Fruit fly (Drosophila melanogaster): ENCODE data around the gene CG32856.

The CG32856 gene

dm6 chr3R:15965169-15965568 lies at the start of gene CG32856, which contains the start of gene Rbf2 (continued):
- TF ChIP-seq CG7745 (tag; optimal IDR thresholded peaks at IDR 0.05) (no peak), ap (GFP tag; IDR thresholded peaks at IDR 0.05) (peak; percentile 72), Stat92E (GFP tag; optimal IDR thresholded peaks at IDR 0.05) (peak in 1 of 3 experiments; percentile 0), tll (GFP tag; optimal IDR thresholded peaks at IDR 0.05) (peak in 1 of 2 experiments; percentile 14), Gug (GFP tag; IDR thresholded peaks at IDR 0.05) (no peak), bcd (GFP tag; optimal IDR thresholded peaks at IDR 0.05) (no peak), btn (GFP tag; optimal IDR thresholded peaks at IDR 0.05) (no peak), CG12391 (tag; optimal IDR thresholded peaks at IDR 0.05) (peak; percentile 92), CG3847 (GFP tag; IDR thresholded peaks at IDR 0.05) (peak; percentile 91), fd102C (GFP tag; optimal IDR thresholded peaks at IDR 0.05) (no peak), ind (GFP tag; optimal IDR thresholded peaks at IDR 0.05) (peak; percentile 65), hbn (GFP tag; IDR thresholded peaks at IDR 0.05; ENCODE audit: partially characterized antibody) (peak; percentile 47; the same call in 1 of the 2 replicates), slp2 (GFP tag; optimal IDR thresholded peaks at IDR 0.05) (peak; percentile 66), CG15479 (GFP tag; optimal IDR thresholded peaks at IDR 0.05) (peak; percentile 13), CG8944 (GFP tag; optimal IDR thresholded peaks at IDR 0.05) (peak; percentile 16), Myb (GFP tag; optimal IDR thresholded peaks at IDR 0.05) (peak; percentile 65), Opbp (GFP tag; IDR thresholded peaks at IDR 0.05; ENCODE audit: partially characterized antibody) (peak; percentile 86; the same call in 2 of the 3 replicates), Scr (GFP tag; IDR thresholded peaks at IDR 0.05; ENCODE audit: partially characterized antibody) (peak; percentile 78), odd (GFP tag; optimal IDR thresholded peaks at IDR 0.05) (peak; percentile 58), CG6791 (GFP tag; IDR thresholded peaks at IDR 0.05; ENCODE audit: partially characterized antibody) (peak; percentile 95), tap (tag; optimal IDR thresholded peaks at IDR 0.05) (no peak), Xbp1 (GFP tag; optimal IDR thresholded peaks at IDR 0.05) (peak; percentile 88), CG8089 (GFP tag; optimal IDR thresholded peaks at IDR 0.05) (peak; percentile 60), CG17912 (GFP tag; optimal IDR thresholded peaks at IDR 0.05) (peak; percentile 15), CG3726 (GFP tag; IDR thresholded peaks at IDR 0.05) (no peak), Nf-YB (GFP tag; optimal IDR thresholded peaks at IDR 0.05) (peak; percentile 64), Mrtf (GFP tag; IDR thresholded peaks at IDR 0.05) (no peak), CG12299 (tag; optimal IDR thresholded peaks at IDR 0.05) (peak; percentile 88), CG7556 (GFP tag; optimal IDR thresholded peaks at IDR 0.05) (peak; percentile 74), CG12744 (GFP tag; optimal IDR thresholded peaks at IDR 0.05) (peak; percentile 78), Dek (tag; optimal IDR thresholded peaks at IDR 0.05) (peak; percentile 84), fd3F (GFP tag; optimal IDR thresholded peaks at IDR 0.05) (peak; percentile 85), CG30403 (GFP tag; optimal IDR thresholded peaks at IDR 0.05) (peak; percentile 92), CG5180 (GFP tag; optimal IDR thresholded peaks at IDR 0.05) (no peak), CG33557 (GFP tag; optimal IDR thresholded peaks at IDR 0.05) (peak; percentile 80), CG1832 (GFP tag; optimal IDR thresholded peaks at IDR 0.05) (no peak), HLH3B (GFP tag; IDR thresholded peaks at IDR 0.05) (no peak), CG33213 (GFP tag; optimal IDR thresholded peaks at IDR 0.05) (peak; percentile 6), hkb (optimal IDR thresholded peaks at IDR 0.05) (no peak), hkb (GFP tag; IDR thresholded peaks at IDR 0.05) (peak; percentile 73), H15 (GFP tag; IDR thresholded peaks at IDR 0.05) (no peak), HHEX (GFP tag; optimal IDR thresholded peaks at IDR 0.05) (no peak), CG14050 (GFP tag; IDR thresholded peaks at IDR 0.05) (peak; percentile 63), ham (GFP tag; IDR thresholded peaks at IDR 0.05) (no peak), Meics (GFP tag; optimal IDR thresholded peaks at IDR 0.05) (peak; percentile 67), CG12236 (GFP tag; optimal IDR thresholded peaks at IDR 0.05) (peak; percentile 40), HLH54F (GFP tag; optimal IDR thresholded peaks at IDR 0.05) (peak; percentile 85), Blimp-1 (GFP tag; optimal IDR thresholded peaks at IDR 0.05) (peak; percentile 42), Ets65A (GFP tag) (peak; percentile 89), CG3065 (GFP tag; optimal IDR thresholded peaks at IDR 0.05) (peak; percentile 34)

Data from whole organism, embryonic.